Fruit fly (Drosophila melanogaster): Measurements from ENCODE around the gene RanBP3.

RanBP3 gene

DNA sequence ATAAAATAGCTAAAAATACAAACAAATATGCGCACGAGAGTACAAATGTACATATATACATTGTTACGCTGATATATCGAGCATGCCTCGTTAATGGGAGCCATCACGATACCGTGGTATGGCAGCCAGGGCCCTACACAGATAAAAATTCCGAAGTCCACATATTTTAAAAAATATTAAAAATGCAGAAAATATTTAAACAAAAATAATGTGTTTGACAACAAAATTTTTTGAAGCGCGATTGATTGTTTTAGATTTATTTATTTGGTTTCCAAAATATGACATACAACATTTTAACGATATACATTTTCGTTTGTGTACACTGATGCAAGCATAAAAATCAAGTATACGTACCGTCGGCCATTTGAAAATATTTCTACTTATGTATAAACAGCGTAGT, 25.9 kb downstream of the RanBP3 start (continued):
- TF ChIP-seq Hr39 (optimal IDR thresholded peaks at IDR 0.05) (no peak), emc (GFP tag; optimal IDR thresholded peaks at IDR 0.05) (no peak), ewg (GFP tag; optimal IDR thresholded peaks at IDR 0.05) (no peak), CG17186 (GFP tag; optimal IDR thresholded peaks at IDR 0.05) (no peak), CG13296 (GFP tag; optimal IDR thresholded peaks at IDR 0.05) (peak; percentile 75), fd64A (GFP tag; optimal IDR thresholded peaks at IDR 0.05) (no peak), CG15269 (tag; optimal IDR thresholded peaks at IDR 0.05) (peak; percentile 84), CG7372 (GFP tag; IDR thresholded peaks at IDR 0.05) (peak; percentile 81), D19A (tag; optimal IDR thresholded peaks at IDR 0.05) (peak; percentile 29), CG9797 (GFP tag; optimal IDR thresholded peaks at IDR 0.05) (no peak), dpn (GFP tag; optimal IDR thresholded peaks at IDR 0.05) (peak; percentile 65 to 73), ftz-f1 (GFP tag; optimal IDR thresholded peaks at IDR 0.05) (no peak), trh (GFP tag; optimal IDR thresholded peaks at IDR 0.05) (no peak), CG7839 (tag; optimal IDR thresholded peaks at IDR 0.05) (peak; percentile 85), cato (GFP tag; optimal IDR thresholded peaks at IDR 0.05; ENCODE audit: borderline replicate concordance) (peak; percentile 23), Sox102F (GFP tag; optimal IDR thresholded peaks at IDR 0.05) (peak; percentile 81), Fer1 (GFP tag; optimal IDR thresholded peaks at IDR 0.05) (peak; percentile 90), vvl (GFP tag; IDR thresholded peaks at IDR 0.05) (peak; percentile 88), Awh (GFP tag; IDR thresholded peaks at IDR 0.05) (0 out of 2 replicates have a peak, but pooled peaks have one; percentile 46), CG7963 (GFP tag; IDR thresholded peaks at IDR 0.05; ENCODE audit: partially characterized antibody) (no peak), CG10209 (GFP tag; optimal IDR thresholded peaks at IDR 0.05) (peak; percentile 75), CG10274 (GFP tag; optimal IDR thresholded peaks at IDR 0.05) (peak; percentile 27), hth (optimal IDR thresholded peaks at IDR 0.05) (no peak), lov (optimal IDR thresholded peaks at IDR 0.05) (no peak), lov (GFP tag; IDR thresholded peaks at IDR 0.05) (no peak), en (GFP tag; optimal IDR thresholded peaks at IDR 0.05) (peak; percentile 42), lola (GFP tag; optimal IDR thresholded peaks at IDR 0.05) (no peak), CG13775 (GFP tag; optimal IDR thresholded peaks at IDR 0.05) (peak; percentile 81), her (GFP tag; optimal IDR thresholded peaks at IDR 0.05) (peak; percentile 56), twi (tag; optimal IDR thresholded peaks at IDR 0.05) (no peak), bcd (GFP tag; optimal IDR thresholded peaks at IDR 0.05) (peak; percentile 82), Doc2 (GFP tag; IDR thresholded peaks at IDR 0.05) (no peak), ara (GFP tag; IDR thresholded peaks at IDR 0.05) (0 out of 2 replicates have a peak, but pooled peaks have one; percentile 35), dati (GFP tag; IDR thresholded peaks at IDR 0.05) (no peak), CG6765 (GFP tag; optimal IDR thresholded peaks at IDR 0.05) (peak; percentile 79), CG7928 (GFP tag; optimal IDR thresholded peaks at IDR 0.05) (peak; percentile 55), HmgD (GFP tag; optimal IDR thresholded peaks at IDR 0.05) (no peak), Opbp (GFP tag; IDR thresholded peaks at IDR 0.05; ENCODE audit: partially characterized antibody) (no peak), Drgx (GFP tag; IDR thresholded peaks at IDR 0.05) (peak; percentile 88), prd (optimal IDR thresholded peaks at IDR 0.05) (no peak), prd (GFP tag; IDR thresholded peaks at IDR 0.05) (peak; percentile 78), dm (GFP tag; optimal IDR thresholded peaks at IDR 0.05) (peak; percentile 48), sob (GFP tag; IDR thresholded peaks at IDR 0.05) (peak; percentile 89), slbo (GFP tag; IDR thresholded peaks at IDR 0.05) (peak; percentile 92), CG15696 (tag; optimal IDR thresholded peaks at IDR 0.05) (peak; percentile 28), Xbp1 (GFP tag; optimal IDR thresholded peaks at IDR 0.05) (peak; percentile 71), mld (GFP tag; IDR thresholded peaks at IDR 0.05; ENCODE audit: partially characterized antibody) (no peak), Eip74EF (GFP tag; optimal IDR thresholded peaks at IDR 0.05) (peak in 1 of 2 experiments; percentile 50), CG16779 (GFP tag; IDR thresholded peaks at IDR 0.05) (0 out of 2 replicates have a peak, but pooled peaks have one; percentile 64), CG31365 (tag; optimal IDR thresholded peaks at IDR 0.05) (peak; percentile 1), Sox100B (GFP tag; optimal IDR thresholded peaks at IDR 0.05) (peak; percentile 62)
